Worm (Caenorhabditis elegans): ENCODE results near the gene wdr-5.3.
A peak's percentile ranks its signal among the peaks of the same experiment; 100 is the strongest.

wdr-5.3 gene

ce11 chrV:10719833-10720170 is 17.1 kb upstream of the wdr-5.3 start (continued):
- TF ChIP-seq snpc-3.4 (tag; optimal IDR thresholded peaks at IDR 0.05) (no peak), let-526 (GFP tag; IDR thresholded peaks at IDR 0.05) (no peak), C17E4.6 (GFP tag; IDR thresholded peaks at IDR 0.05) (no peak), K12H6.12 (tag; optimal IDR thresholded peaks at IDR 0.05) (no peak), snpc-4 (GFP tag; optimal IDR thresholded peaks at IDR 0.05) (no peak), snpc-4 (tag; optimal IDR thresholded peaks at IDR 0.05) (peak in 2 of 4 experiments; percentile 9 to 18), K11D2.4 (GFP tag; IDR thresholded peaks at IDR 0.05) (0 out of 2 replicates have a peak, but pooled peaks have one; percentile 51), tlf-1 (GFP tag; optimal IDR thresholded peaks at IDR 0.05) (no peak), nfya-1 (tag; optimal IDR thresholded peaks at IDR 0.05; ENCODE audit: borderline replicate concordance, insufficient read depth) (no peak), hmg-1.2 (GFP tag; IDR thresholded peaks at IDR 0.05) (peak; percentile 47; the same call in 1 of the 2 replicates), cebp-2 (GFP tag; IDR thresholded peaks at IDR 0.05) (no peak), nhr-80 (tag; optimal IDR thresholded peaks at IDR 0.05) (peak; percentile 74), dpl-1 (GFP tag; optimal IDR thresholded peaks at IDR 0.05) (no peak), unc-62 (GFP tag; optimal IDR thresholded peaks at IDR 0.05) (peak; percentile 40)

- TF ChIP-seq attf-6 (GFP tag; IDR thresholded peaks at IDR 0.05) (no peak), attf-5 (GFP tag; optimal IDR thresholded peaks at IDR 0.05) (no peak), fkh-3 (tag; optimal IDR thresholded peaks at IDR 0.05) (no peak), cebp-2 (GFP tag; IDR thresholded peaks at IDR 0.05) (no peak), let-607 (tag; optimal IDR thresholded peaks at IDR 0.05) (no peak), pbrm-1 (GFP tag; IDR thresholded peaks at IDR 0.05) (no peak), F52B5.7 (tag; optimal IDR thresholded peaks at IDR 0.05) (no peak)
Observed at ce11 chrV:10720303-10720847, 16.5 kb upstream of the wdr-5.3 start.

DNA sequence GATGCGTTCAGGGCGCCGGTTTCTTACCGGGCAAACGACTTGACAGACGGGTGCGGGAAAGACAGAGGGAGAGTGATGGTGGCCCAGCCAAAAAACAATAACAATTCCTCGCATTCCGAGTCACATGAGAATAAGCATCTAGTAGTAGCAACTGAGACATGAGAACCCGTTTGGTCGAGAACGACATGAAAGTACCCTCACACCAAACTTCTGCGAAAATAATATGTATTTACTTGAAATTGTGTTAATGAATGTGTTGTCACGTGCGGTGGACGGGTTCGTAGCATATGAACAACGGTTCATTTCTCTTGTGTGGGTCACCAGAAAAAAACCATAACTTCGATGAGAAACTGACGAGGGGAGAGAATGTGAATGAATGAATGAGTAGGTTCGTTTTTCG is 16.0 kb upstream of the wdr-5.3 start:
- TF ChIP-seq ztf-25 (GFP tag; IDR thresholded peaks at IDR 0.05), result no peak
- TF ChIP-seq lir-1 (GFP tag; conservative IDR thresholded peaks at IDR 0.05), result no peak
- TF ChIP-seq ZK185.1 (tag; optimal IDR thresholded peaks at IDR 0.05; ENCODE audit: poor library complexity, severe bottlenecking), result no peak
- no peak for TF ChIP-seq tbx-9 (tag; optimal IDR thresholded peaks at IDR 0.05; ENCODE audit: borderline replicate concordance)
- no peak for TF ChIP-seq F52B5.7 (tag; optimal IDR thresholded peaks at IDR 0.05)
- TF ChIP-seq dox-1 (GFP tag; IDR thresholded peaks at IDR 0.05), result no peak
- TF ChIP-seq attf-3 (GFP tag; conservative IDR thresholded peaks at IDR 0.05), result no peak
- no peak for TF ChIP-seq lin-40 (tag; optimal IDR thresholded peaks at IDR 0.05)

- TF ChIP-seq mes-4 (tag; optimal IDR thresholded peaks at IDR 0.05) (no peak), F52B5.7 (tag; optimal IDR thresholded peaks at IDR 0.05) (no peak), nfya-1 (tag; optimal IDR thresholded peaks at IDR 0.05; ENCODE audit: borderline replicate concordance, insufficient read depth) (no peak), C17E4.6 (GFP tag; IDR thresholded peaks at IDR 0.05) (no peak), repo-1 (tag; optimal IDR thresholded peaks at IDR 0.05) (no peak), ztf-3 (GFP tag; optimal IDR thresholded peaks at IDR 0.05) (no peak), F23B12.7 (tag; optimal IDR thresholded peaks at IDR 0.05; ENCODE audit: insufficient read depth) (no peak), nhr-120 (GFP tag; IDR thresholded peaks at IDR 0.05) (no peak), aptf-3 (GFP tag; IDR thresholded peaks at IDR 0.05) (no peak), pha-4 (tag; optimal IDR thresholded peaks at IDR 0.05) (no peak), egl-18 (GFP tag; IDR thresholded peaks at IDR 0.05) (no peak), madf-10 (tag; optimal IDR thresholded peaks at IDR 0.05) (no peak), ceh-79 (tag; optimal IDR thresholded peaks at IDR 0.05) (no peak), lsy-27 (tag; optimal IDR thresholded peaks at IDR 0.05; ENCODE audit: borderline replicate concordance, insufficient read depth) (no peak), egl-44 (GFP tag; IDR thresholded peaks at IDR 0.05) (no peak), ets-4 (GFP tag; optimal IDR thresholded peaks at IDR 0.05) (no peak), efl-1 (GFP tag; optimal IDR thresholded peaks at IDR 0.05) (no peak), lag-1 (GFP tag; IDR thresholded peaks at IDR 0.05) (no peak)
Observed at ce11 chrV:10721304-10721703, 15.6 kb upstream of the wdr-5.3 start.
